Fruit fly (Drosophila melanogaster) whole organism, larva: Measurements from ENCODE around the gene mey.

ENCODE experiments used
- noc ChIP-seq: fragments of 200-800 bp; sonication (Bioruptor generic); optimal IDR thresholded peaks from 3 replicates; lab custom pipeline; 2019; ENCODE audit warnings: missing biosample characterization, mild to moderate bottlenecking, missing genetic modification characterization, moderate library complexity

Gene mey

dm6 chr3R:31499114-31499513 is at the start of gene mey:
mey (plus strand) TSS chr3R:31499235.
- no peak for TF ChIP-seq noc (tag; lab: Kevin White, UChicago)

- no peak for TF ChIP-seq noc (tag; lab: Kevin White, UChicago)
Measured at dm6 chr3R:31457997-31458467, 41.0 kb upstream of the mey start.

- no peak for TF ChIP-seq noc (tag; lab: Kevin White, UChicago)
Measured at dm6 chr3R:31459769-31460168, 39.3 kb upstream of the mey start, which contains the start of gene Loxl1. Loxl1 (minus strand) TSS chr3R:31459869.

DNA sequence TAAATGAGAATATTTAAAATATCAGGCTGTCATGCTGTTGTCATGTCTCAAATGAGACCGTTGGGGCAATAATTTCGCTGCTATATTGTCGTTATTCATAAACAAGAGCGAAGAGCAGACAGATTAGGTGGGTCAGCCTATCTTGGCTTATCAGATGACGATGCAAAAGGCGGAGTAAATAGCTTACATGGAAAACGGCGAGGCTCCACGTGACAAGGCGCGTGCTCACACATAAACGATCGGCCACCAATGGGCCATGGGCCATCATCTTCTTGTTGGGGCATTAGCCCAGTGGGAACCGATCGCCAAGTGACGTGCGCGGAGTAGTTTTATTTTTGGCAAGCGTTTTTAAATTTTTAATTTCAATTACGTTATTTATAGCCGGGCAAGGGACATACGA is 37.8 kb upstream of the mey start:
- peak; percentile 14 for TF ChIP-seq noc (tag; lab: Kevin White, UChicago)

- TF ChIP-seq noc (tag; lab: Kevin White, UChicago): no peak
Measured at dm6 chr3R:31462299-31463011, 36.6 kb upstream of the mey start.

DNA sequence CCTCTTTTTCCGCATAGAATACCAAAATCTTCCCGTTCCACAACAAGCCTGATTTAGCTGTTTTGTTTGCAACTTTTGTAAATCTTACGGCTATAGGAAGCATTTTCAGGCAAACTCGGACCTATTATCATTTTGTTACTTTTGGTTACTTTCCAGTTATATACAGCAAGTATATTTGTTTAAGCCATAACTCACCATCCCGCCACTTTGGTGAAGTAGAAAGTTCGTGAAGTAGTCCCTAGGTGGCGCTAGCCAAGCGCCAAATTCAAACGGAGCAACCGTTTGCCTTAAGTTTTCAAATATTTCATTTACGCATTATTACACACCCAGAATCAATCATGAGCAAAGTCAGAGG is 36.0 kb upstream of the mey start, which contains the start of the genes CG11334 and CG11333:
Gene CG11334, minus strand, starts transcription at position 26 of the 355 bp plus-strand sequence.
Gene CG11333, plus strand, starts transcription at position 290 of the 355 bp plus-strand sequence.
- no peak for TF ChIP-seq noc (tag; lab: Kevin White, UChicago)

DNA sequence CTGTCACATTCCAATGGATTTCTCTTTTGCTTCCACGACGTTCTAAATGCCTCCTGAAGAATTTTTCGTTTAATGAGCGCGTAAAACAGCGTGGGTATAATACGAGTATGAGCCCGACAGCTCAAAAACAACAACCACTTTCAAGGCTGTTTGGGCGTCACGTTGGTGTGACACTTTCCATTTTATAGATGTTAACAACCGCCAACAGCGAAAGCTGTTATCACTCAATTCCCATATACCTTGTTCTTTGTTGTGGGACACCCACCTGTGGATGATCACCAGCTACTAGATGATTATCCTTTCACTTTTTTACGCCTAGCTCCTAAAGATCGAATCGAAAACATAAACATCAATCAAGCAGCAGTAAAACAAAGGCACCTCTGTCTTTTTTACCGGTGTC is 21.9 kb upstream of the mey start:
- no peak for TF ChIP-seq noc (tag; lab: Kevin White, UChicago)

- no peak for TF ChIP-seq noc (tag; lab: Kevin White, UChicago)
Measured at dm6 chr3R:31482117-31482516, 16.9 kb upstream of the mey start.

DNA sequence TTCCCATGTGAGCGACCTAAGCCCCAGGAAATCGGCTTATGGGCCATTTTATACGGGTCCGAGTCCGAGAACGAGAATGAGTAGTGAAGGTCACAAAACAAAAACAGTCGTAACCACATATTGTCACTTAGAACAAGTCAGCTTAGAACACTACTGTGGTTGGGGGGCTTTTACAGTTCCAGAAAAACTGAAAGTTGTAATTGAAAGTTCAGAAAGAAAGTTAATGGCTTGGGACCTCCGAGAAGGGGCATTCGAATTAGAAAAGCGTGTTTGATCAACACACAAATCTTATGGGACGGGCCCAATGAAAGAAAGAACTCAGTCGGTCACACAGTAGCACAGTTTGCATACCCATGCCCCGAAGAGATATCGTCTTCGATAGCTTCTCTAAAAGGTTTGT is 16.0 kb upstream of the mey start:
- no peak for TF ChIP-seq noc (tag; lab: Kevin White, UChicago)

- TF ChIP-seq noc (tag; lab: Kevin White, UChicago): no peak
Measured at dm6 chr3R:31503665-31504064, 4.6 kb downstream of the mey start.

dm6 chr3R:31504731-31505252 is 5.8 kb downstream of the mey start:
- TF ChIP-seq noc (tag; lab: Kevin White, UChicago): no peak

DNA sequence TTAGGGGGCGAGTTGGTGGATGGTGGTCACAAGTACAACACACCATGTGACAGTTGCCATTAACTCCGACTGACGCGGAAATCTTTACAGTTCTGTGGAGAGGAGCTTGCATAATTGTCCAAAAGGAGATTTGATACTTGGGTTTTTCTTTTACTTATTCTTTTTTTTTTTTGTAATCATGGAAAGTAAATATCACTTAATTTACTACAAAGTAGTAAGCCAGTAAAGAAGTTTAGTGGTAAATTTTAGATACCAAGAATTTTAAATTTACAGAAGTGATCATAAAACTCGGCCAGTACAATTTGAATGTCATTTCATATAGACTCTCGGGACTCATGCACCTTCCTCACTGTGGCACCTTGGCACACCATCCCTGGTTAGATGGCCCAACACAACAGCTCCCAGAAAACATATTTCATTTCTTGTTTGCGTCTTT is 6.2 kb downstream of the mey start:
- TF ChIP-seq noc (tag; lab: Kevin White, UChicago): no peak

- TF ChIP-seq noc (tag; lab: Kevin White, UChicago): no peak
Measured at dm6 chr3R:31512040-31512439, 13.0 kb downstream of the mey start.

- no peak for TF ChIP-seq noc (tag; lab: Kevin White, UChicago)
Measured at dm6 chr3R:31514582-31514981, 15.5 kb downstream of the mey start.

dm6 chr3R:31527875-31528274 is 28.8 kb downstream of the mey start:
- TF ChIP-seq noc (tag; lab: Kevin White, UChicago): no peak

DNA sequence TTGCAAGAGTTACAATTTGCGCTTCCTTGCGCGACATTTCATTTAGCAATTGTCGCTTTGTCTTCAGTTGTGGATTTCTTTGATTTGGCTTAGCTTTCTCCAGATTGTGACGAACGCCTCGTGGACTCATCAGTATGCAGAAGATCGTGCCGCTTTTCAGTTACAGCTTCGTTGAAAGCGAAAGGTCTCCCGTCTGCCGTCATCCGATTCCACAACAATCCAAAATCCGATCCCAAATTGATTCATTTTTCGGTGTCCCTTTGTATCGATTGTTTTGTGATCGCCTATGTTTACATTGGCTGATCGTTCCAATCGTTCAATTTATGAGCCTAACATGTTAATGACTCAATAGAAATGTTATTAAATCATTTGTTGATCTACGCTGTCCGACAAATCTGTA is 42.9 kb downstream of the mey start:
- TF ChIP-seq noc (tag; lab: Kevin White, UChicago): no peak

dm6 chr3R:31542721-31543120 is 43.7 kb downstream of the mey start, which contains the start of gene nyo:
nyo (plus strand) TSS chr3R:31543032.
- no peak for TF ChIP-seq noc (tag; lab: Kevin White, UChicago)
